Fruit fly (Drosophila melanogaster): ENCODE measurements around the gene CG43125.

Gene CG43125

DNA sequence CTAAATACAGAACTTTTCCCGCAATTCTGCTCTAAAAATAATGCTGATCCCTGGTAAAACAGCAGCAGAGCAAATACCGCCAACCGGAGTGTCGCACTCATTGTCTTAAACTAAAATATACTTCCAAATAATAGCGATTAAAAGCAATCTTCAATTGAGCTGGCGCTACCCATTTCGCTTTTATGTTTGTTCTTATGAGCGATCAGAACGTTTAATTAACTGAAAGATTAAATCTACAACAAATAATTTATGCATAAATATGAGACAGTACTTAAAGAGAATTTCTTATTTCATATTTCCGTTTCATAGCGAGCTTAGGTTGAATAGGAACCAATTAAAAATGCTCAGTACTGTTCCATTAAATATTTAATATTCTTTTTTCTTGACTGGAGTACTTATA lies at the start of gene CG43125:
CG43125 (minus strand) TSS at position 101 of the 400 bp plus-strand sequence.
- TF ChIP-seq CG8478 (optimal IDR thresholded peaks at IDR 0.05) = no peak
- TF ChIP-seq CTCF (optimal IDR thresholded peaks at IDR 0.05) = no peak

DNA sequence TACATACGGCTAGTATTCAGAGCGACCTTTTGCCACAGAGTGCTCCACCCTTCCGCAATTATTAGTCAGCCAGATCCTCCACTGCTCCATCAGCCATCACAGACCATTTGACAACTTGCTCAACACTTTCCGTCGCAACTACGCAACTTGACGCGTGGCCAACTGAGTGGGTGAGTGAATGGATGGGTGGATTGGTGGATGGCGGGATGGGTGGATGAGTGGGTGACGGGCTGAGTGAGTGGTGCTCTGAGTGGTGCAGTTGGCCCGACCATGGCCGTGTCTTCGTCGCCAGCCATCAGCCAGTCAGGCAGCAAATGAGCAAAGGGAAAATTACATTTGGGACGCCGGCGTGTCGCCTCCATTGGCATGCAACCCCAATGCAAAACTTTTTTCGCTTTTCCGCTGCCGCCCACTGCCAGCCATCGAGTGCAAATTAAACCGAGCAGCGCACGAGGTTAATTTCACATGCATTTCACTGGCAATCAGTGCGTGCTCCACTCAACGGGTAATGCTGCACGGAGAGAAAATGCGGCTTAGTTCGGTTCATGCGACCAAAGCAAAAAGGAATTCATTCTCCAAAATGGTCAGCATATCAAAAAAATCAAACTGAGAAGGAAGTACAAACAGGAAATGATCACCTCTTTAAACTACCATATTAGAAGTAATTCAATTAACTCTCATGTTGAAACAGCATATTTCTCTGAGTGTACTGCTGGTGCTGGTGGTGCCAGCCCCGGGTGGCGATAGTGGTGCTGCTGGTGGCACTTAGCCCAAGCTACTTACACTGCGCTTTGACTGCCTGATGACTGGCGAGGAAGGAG lies 44.7 kb upstream of the CG43125 start:
- TF ChIP-seq CTCF (optimal IDR thresholded peaks at IDR 0.05) (no peak), CG8478 (optimal IDR thresholded peaks at IDR 0.05) (no peak)

DNA sequence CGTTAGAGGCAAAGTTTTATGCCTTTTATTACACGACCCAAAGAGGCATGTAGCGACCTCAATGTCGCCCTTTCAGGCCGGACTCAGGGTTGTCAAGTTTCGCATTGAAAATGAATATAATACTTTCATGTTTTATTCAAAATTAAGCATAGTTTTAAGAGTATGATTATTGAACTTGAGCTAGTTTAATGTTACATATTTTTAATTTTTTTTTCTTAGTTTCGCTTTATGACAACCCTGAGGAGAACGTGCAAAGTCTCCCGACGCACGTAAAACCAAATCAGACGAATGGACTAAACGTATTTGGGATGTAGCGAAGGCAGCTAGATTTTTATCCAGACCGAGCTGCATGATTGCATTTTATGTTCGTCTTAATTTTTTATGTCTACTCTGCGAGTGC lies 42.5 kb upstream of the CG43125 start:
- TF ChIP-seq CTCF (optimal IDR thresholded peaks at IDR 0.05) (no peak), CG8478 (optimal IDR thresholded peaks at IDR 0.05) (no peak)

DNA sequence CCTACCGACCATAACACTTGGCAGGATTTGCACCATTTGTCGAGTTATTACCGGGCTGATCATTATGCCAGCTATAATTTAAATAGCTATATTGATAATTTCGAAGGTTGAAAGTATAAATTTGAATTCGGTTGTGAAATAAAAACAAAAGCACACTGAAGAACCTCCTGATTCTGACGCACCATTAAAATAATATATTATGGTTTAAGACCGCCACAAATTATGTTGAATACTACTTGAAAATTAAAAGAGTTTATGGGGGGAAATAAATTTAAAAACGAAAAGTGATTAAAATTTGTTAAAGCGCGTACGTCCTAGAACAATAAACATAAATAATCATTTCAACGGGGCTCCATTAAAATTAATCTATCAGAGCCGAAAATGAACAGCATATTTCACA lies 41.1 kb upstream of the CG43125 start, which contains the start of gene CG12516:
CG12516 (minus strand) TSS at position 101 of the 400 bp plus-strand sequence.
- TF ChIP-seq CG8478 (optimal IDR thresholded peaks at IDR 0.05) (no peak), CTCF (optimal IDR thresholded peaks at IDR 0.05) (no peak)

DNA sequence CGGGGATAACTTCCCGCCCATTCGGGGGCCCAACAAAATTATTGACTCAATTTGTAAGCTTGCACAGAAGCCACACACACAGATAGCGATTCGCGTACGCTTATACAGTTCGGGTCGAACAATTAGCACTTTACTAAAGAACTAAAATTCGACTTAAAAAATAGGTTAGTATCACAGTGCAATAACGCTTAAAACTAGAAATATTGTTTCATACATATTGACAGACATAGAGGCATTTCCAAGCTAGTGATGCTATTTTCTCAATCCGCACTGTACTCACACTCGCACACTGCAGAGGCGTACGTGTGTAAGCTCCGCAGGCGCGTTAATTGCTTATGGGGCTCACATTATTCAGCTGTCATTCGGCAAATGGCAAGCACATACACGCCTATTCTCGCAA lies 34.1 kb upstream of the CG43125 start:
- no peak for TF ChIP-seq CTCF (optimal IDR thresholded peaks at IDR 0.05)
- TF ChIP-seq CG8478 (optimal IDR thresholded peaks at IDR 0.05) = no peak

DNA sequence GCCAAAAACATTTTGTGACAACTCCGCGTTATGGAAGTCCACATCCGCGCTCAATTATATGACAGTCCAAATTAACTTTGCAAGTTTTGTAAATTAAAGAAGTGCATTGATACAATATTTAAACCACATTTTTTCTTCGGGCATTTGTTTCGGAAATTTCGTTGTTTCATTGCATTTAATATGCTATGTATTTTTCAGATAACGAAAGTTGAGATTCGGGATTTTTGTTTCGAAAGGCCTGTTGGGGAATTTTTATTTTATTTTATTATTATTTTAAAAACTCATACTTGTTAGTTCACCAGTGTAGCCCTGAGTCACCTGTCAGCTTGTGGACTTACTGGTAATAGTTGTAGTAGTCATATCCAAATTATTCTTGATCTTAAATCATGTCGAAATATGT lies 30.3 kb upstream of the CG43125 start, which contains the start of gene UQCR-14L:
UQCR-14L (plus strand) TSS at position 301 of the 400 bp plus-strand sequence.
- TF ChIP-seq CG8478 (optimal IDR thresholded peaks at IDR 0.05) = no peak
- TF ChIP-seq CTCF (optimal IDR thresholded peaks at IDR 0.05) = no peak

DNA sequence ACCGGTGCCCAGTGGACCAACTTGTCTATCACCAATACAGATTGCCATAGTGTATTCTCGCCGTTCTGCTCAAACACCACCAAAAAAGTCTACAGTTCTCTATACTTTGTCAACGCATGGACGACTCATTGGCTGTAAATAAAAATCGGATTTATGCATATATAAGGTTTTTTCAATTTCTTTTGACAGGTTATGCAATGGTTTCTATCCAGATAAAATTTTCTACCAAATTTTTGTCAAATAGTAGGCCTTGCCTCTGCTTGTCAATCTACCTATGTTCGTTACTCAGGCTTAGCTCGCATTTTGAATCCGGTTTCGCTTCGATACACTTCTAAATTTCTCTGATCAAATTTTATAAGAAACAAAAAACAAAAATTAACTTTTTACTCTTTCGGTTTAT lies 29.1 kb upstream of the CG43125 start, which contains the start of gene Mst98Cb:
Mst98Cb (plus strand) TSS at position 301 of the 400 bp plus-strand sequence.
- no peak for TF ChIP-seq CG8478 (optimal IDR thresholded peaks at IDR 0.05)
- no peak for TF ChIP-seq CTCF (optimal IDR thresholded peaks at IDR 0.05)

DNA sequence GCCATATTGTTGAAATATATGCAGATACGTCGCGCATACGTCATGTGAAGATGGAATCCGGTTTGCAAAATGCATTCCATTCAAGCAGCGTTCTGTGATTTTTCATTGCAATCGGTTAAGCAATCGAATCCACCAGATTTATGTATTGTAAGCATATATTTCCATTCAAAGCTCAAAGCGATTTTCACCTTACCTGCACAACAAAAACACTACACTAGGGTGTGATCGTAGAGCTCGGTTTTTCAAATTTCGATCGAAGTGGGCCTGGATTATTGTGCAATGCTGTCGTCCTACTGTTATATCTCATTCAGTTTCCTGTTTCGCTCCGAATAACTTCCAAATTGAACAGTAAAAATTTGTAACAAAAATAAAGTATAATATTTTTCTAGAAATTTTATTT lies 27.6 kb upstream of the CG43125 start, which contains the start of gene Mst98Ca:
Mst98Ca (plus strand) TSS at position 301 of the 400 bp plus-strand sequence.
- TF ChIP-seq CG8478 (optimal IDR thresholded peaks at IDR 0.05) (no peak), CTCF (optimal IDR thresholded peaks at IDR 0.05) (no peak)

DNA sequence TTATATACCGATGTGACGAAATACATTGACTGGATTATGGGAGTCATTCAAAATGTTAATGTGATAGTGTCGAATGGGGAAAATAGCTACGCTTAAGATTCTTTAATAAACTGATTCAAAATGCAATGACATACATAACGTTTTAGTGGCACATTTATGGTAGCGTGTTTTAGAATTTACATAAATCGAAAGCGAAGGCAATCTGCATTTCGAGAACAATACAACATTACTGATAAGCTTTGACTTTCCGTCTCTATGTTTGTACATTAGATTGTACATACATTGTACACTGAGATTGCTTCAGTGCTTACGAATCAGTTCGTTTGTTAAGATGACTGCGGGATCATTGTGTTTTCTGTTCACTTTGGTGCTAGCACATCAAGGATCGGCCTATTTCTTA lies 20.0 kb upstream of the CG43125 start, which contains the start of gene CG34437:
CG34437 (plus strand) TSS at position 301 of the 400 bp plus-strand sequence.
- TF ChIP-seq CG8478 (optimal IDR thresholded peaks at IDR 0.05) (no peak), CTCF (optimal IDR thresholded peaks at IDR 0.05) (no peak)

DNA sequence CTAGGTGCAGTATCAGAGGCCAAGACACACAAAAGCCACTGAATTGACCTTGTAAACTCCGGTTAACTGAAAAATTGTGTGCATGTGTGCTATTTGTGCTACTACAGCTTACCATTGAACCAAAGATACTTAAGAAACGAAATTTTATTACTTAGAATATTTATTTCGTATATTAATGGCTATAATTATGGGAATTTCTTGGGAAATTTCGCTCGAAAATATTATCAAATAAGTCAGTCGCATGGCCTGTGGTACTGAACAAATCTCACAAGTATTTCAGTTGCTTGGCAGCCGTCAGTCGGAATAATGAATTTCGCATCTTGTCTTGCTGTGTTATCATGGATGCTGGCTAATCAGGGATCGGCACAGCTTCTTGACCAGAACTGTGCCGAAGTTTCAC lies 18.9 kb upstream of the CG43125 start, which contains the start of gene CG34436:
CG34436 (plus strand) TSS at position 301 of the 400 bp plus-strand sequence.
- TF ChIP-seq CG8478 (optimal IDR thresholded peaks at IDR 0.05) (no peak), CTCF (optimal IDR thresholded peaks at IDR 0.05) (no peak)

DNA sequence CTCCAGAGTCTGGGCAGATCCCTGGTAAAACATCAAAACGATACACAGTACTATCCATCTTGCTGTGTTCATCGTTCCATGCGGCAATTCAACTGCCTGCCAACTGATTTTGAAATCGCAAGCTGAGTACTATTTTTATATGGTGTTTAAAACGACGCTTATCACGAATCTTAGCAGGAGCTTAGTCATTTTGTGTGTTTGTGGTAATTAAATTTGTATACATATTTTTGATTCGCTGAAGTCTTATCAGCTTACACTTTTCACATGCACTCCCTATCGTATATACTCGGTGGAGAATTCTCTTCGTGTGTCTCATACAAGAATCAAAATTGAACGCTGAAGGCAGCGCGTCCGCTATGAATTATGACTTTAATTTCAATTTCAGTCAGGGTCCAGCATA lies 1.3 kb upstream of the CG43125 start, which contains the start of gene CG43124:
CG43124 (minus strand) TSS at position 101 of the 400 bp plus-strand sequence.
- no peak for TF ChIP-seq CTCF (optimal IDR thresholded peaks at IDR 0.05)
- no peak for TF ChIP-seq CG8478 (optimal IDR thresholded peaks at IDR 0.05)

DNA sequence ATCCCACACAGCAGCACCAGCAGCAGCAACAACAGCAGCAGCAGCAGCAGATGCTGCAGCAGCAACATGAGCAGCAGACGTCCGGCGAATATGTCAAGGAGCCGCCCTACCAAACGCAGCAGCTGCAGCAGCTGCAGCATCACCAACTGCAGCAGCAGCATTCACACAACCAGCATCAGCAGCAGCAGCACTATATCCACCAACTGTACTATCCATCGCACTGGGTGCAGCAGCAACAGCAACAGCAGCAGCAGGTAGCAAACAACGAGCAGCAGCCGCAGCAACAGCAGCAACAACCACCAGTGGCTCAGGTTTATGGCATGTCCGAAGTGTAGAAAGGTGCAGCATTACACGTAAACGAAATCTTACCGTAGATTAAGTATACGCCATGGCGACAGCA lies 25.6 kb downstream of the CG43125 start:
- TF ChIP-seq CTCF (optimal IDR thresholded peaks at IDR 0.05) = no peak
- TF ChIP-seq CG8478 (optimal IDR thresholded peaks at IDR 0.05) = no peak

DNA sequence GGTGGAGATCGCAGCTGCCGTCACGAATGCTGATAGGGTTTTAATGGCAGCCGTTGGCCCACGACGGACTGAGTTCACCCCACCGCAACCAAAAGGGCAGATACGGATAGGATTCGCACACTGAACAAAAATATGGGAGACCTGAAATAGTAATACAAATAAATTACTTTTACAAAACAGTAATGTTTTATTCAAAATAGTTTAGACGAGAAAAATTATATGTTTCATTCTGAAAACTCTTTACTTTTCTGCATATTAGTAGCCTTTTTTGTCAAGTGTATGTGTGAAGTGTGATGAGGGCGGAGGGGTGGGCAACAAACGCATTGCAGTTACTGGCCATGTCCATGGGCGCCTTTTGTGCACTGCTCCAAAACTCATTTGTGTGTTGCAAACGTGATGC lies 27.3 kb downstream of the CG43125 start:
- TF ChIP-seq CTCF (optimal IDR thresholded peaks at IDR 0.05) (no peak), CG8478 (optimal IDR thresholded peaks at IDR 0.05) (no peak)
